Fruit fly (Drosophila melanogaster) whole organism, embryonic: Measurements from ENCODE around the gene CG10674.
A peak's percentile ranks its signal among the peaks of the same experiment; 100 is the strongest.

Experiments used
- CG10565 ChIP-seq: fragments of 200-800 bp; sonication (Bioruptor generic); optimal IDR thresholded peaks from 3 replicates; lab custom pipeline; 2016; ENCODE audit warnings: missing biosample characterization, mild to moderate bottlenecking, missing genetic modification characterization
- CG11398 ChIP-seq: fragments of 200-800 bp; sonication (Bioruptor generic); optimal IDR thresholded peaks from 2 replicates; lab custom pipeline; 2016; ENCODE audit warnings: missing biosample characterization, missing genetic modification characterization
- CG12236 ChIP-seq: fragments of 200-800 bp; sonication (Bioruptor generic); optimal IDR thresholded peaks from 2 replicates; lab custom pipeline; 2016; ENCODE audit warnings: missing biosample characterization, missing genetic modification characterization
- CG12659 ChIP-seq: fragments of 200-800 bp; sonication (Bioruptor generic); optimal IDR thresholded peaks from 3 replicates; lab custom pipeline; 2017; ENCODE audit warnings: mild to moderate bottlenecking, missing biosample characterization, missing genetic modification reagents, missing genetic modification characterization
- CG12769 ChIP-seq: fragments of 200-800 bp; sonication (Bioruptor generic); optimal IDR thresholded peaks from 2 replicates; lab custom pipeline; 2019; ENCODE audit warnings: missing biosample characterization, mild to moderate bottlenecking, missing genetic modification characterization, moderate library complexity
- CG14710 ChIP-seq: fragments of 200-800 bp; sonication (Bioruptor generic); optimal IDR thresholded peaks from 3 replicates; lab custom pipeline; 2019; ENCODE audit warnings: missing biosample characterization, mild to moderate bottlenecking, missing genetic modification characterization, moderate library complexity
- CG15601 ChIP-seq: fragments of 200-800 bp; sonication (Bioruptor generic); optimal IDR thresholded peaks from 3 replicates; lab custom pipeline; 2019; ENCODE audit warnings: missing biosample characterization, mild to moderate bottlenecking, missing genetic modification characterization, moderate library complexity
- CG17186 ChIP-seq: fragments of 200-800 bp; sonication (Bioruptor generic); optimal IDR thresholded peaks from 3 replicates; lab custom pipeline; 2017; ENCODE audit warnings: missing biosample characterization, missing genetic modification reagents, missing genetic modification characterization
- CG17802 ChIP-seq: fragments of 200-800 bp; sonication (Bioruptor generic); optimal IDR thresholded peaks from 2 replicates; lab custom pipeline; 2018; ENCODE audit warnings: missing biosample characterization, mild to moderate bottlenecking, missing genetic modification characterization, moderate library complexity
- CG30431 ChIP-seq: fragments of 200-800 bp; sonication (Bioruptor generic); optimal IDR thresholded peaks from 2 replicates; lab custom pipeline; 2017; ENCODE audit warnings: missing biosample characterization, missing genetic modification characterization
- CG3995 ChIP-seq: fragments of 200-800 bp; sonication (Bioruptor generic); optimal IDR thresholded peaks from 3 replicates; lab custom pipeline; 2016; ENCODE audit warnings: missing biosample characterization, missing genetic modification characterization
- CG4617 ChIP-seq: fragments of 200-800 bp; sonication (Bioruptor generic); optimal IDR thresholded peaks from 3 replicates; lab custom pipeline; 2016; ENCODE audit warnings: missing biosample characterization, missing genetic modification characterization, borderline replicate concordance
- CG6791 ChIP-seq: fragments of 200-800 bp; sonication (Bioruptor generic); IDR thresholded peaks from 3 replicates; pipeline ENCODE4 v1.3.6; 2022; ENCODE audit warnings: missing biosample characterization, missing genetic modification characterization; ENCODE audit not compliant: partially characterized antibody
- CG6854 ChIP-seq: fragments of 200-800 bp; sonication (Bioruptor generic); optimal IDR thresholded peaks from 3 replicates; lab custom pipeline; 2017; ENCODE audit warnings: missing biosample characterization, mild to moderate bottlenecking, missing genetic modification characterization
- CG7372 ChIP-seq: fragments of 200-800 bp; sonication (Bioruptor generic); IDR thresholded peaks from 2 replicates; pipeline ENCODE4 v1.3.6; 2022; ENCODE audit warnings: missing biosample characterization, missing genetic modification characterization
- CTCF ChIP-seq: fragments of 200-800 bp; sonication (Bioruptor generic); optimal IDR thresholded peaks from 2 replicates; lab custom pipeline; 2017; ENCODE audit warnings: missing biosample characterization, mild to moderate bottlenecking, missing genetic modification characterization, moderate library complexity
- Camta ChIP-seq: fragments of 200-800 bp; sonication (Bioruptor generic); optimal IDR thresholded peaks from 2 replicates; lab custom pipeline; 2016; ENCODE audit warnings: missing biosample characterization, missing genetic modification characterization
- Chrac-16 ChIP-seq: fragments of 200-800 bp; sonication (Bioruptor generic); optimal IDR thresholded peaks from 3 replicates; lab custom pipeline; 2016; ENCODE audit warnings: missing biosample characterization, missing genetic modification characterization
- Dbx ChIP-seq: fragments of 200-800 bp; sonication (Bioruptor generic); IDR thresholded peaks from 3 replicates; pipeline ENCODE4 v1.3.6; 2022; ENCODE audit warnings: missing biosample characterization, missing genetic modification characterization
- Fer1 ChIP-seq: fragments of 200-800 bp; sonication (Bioruptor generic); optimal IDR thresholded peaks from 2 replicates; lab custom pipeline; 2017; ENCODE audit warnings: missing biosample characterization, mild to moderate bottlenecking, missing genetic modification characterization
- HLH3B ChIP-seq: fragments of 200-800 bp; sonication (Bioruptor generic); IDR thresholded peaks from 2 replicates; pipeline ENCODE4 v1.3.6; 2022; ENCODE audit warnings: missing biosample characterization, missing genetic modification characterization
- Hsf ChIP-seq: fragments of 200-800 bp; sonication (Bioruptor generic); optimal IDR thresholded peaks from 3 replicates; lab custom pipeline; 2016; ENCODE audit warnings: missing biosample characterization, missing genetic modification characterization
- Neu2 ChIP-seq: fragments of 200-800 bp; sonication (Bioruptor generic); optimal IDR thresholded peaks from 3 replicates; lab custom pipeline; 2016; ENCODE audit warnings: missing biosample characterization, missing genetic modification characterization, borderline replicate concordance
- Nf-YA ChIP-seq: fragments of 200-800 bp; sonication (Bioruptor generic); IDR thresholded peaks from 2 replicates; pipeline ENCODE4 v1.3.6; 2022; ENCODE audit warnings: missing biosample characterization, missing genetic modification characterization
- Poxn ChIP-seq: fragments of 200-800 bp; sonication (Bioruptor generic); IDR thresholded peaks from 2 replicates; pipeline ENCODE4 v1.3.6; 2022; ENCODE audit warnings: missing biosample characterization, missing genetic modification characterization
- Ptx1 ChIP-seq: fragments of 200-800 bp; sonication (Bioruptor generic); IDR thresholded peaks from 2 replicates; pipeline ENCODE4 v1.3.6; 2022; ENCODE audit warnings: missing biosample characterization, missing genetic modification characterization
- Sry-δ ChIP-seq: fragments of 200-800 bp; sonication (Bioruptor generic); optimal IDR thresholded peaks from 2 replicates; lab custom pipeline; 2016; ENCODE audit warnings: missing biosample characterization, missing genetic modification characterization
- Usf ChIP-seq: fragments of 200-800 bp; sonication (Bioruptor generic); optimal IDR thresholded peaks from 2 replicates; lab custom pipeline; 2017; ENCODE audit warnings: missing genotype, missing biosample characterization, missing genetic modification characterization
- abd-A ChIP-seq: fragments of 200-800 bp; sonication (Bioruptor generic); optimal IDR thresholded peaks from 3 replicates; lab custom pipeline; 2019; ENCODE audit warnings: missing biosample characterization, mild to moderate bottlenecking, missing genetic modification characterization, moderate library complexity
- ac ChIP-seq: fragments of 200-800 bp; sonication (Bioruptor generic); optimal IDR thresholded peaks from 3 replicates; lab custom pipeline; 2017; ENCODE audit warnings: missing biosample characterization, mild to moderate bottlenecking, missing genetic modification characterization
- ash1 ChIP-seq: fragments of 200-800 bp; sonication (Bioruptor generic); optimal IDR thresholded peaks from 2 replicates; lab custom pipeline; 2018; ENCODE audit warnings: missing biosample characterization, mild to moderate bottlenecking, missing genetic modification characterization
- btn ChIP-seq: fragments of 200-800 bp; sonication (Bioruptor generic); optimal IDR thresholded peaks from 2 replicates; lab custom pipeline; 2016; ENCODE audit warnings: missing biosample characterization, missing genetic modification characterization
- da ChIP-seq: fragments of 200-800 bp; sonication (Bioruptor generic); optimal IDR thresholded peaks from 2 replicates; lab custom pipeline; 2016; ENCODE audit warnings: missing biosample characterization, missing genetic modification characterization
- danr ChIP-seq: fragments of 200-800 bp; sonication (Bioruptor generic); IDR thresholded peaks from 2 replicates; pipeline ENCODE4 v1.3.6; 2022; ENCODE audit warnings: missing biosample characterization, missing genetic modification characterization
- fu2 ChIP-seq: fragments of 200-800 bp; sonication (Bioruptor generic); optimal IDR thresholded peaks from 2 replicates; lab custom pipeline; 2016; ENCODE audit warnings: missing biosample characterization, missing genetic modification characterization
- gfzf ChIP-seq: fragments of 200-800 bp; sonication (Bioruptor generic); optimal IDR thresholded peaks from 2 replicates; lab custom pipeline; 2016; ENCODE audit warnings: missing biosample characterization, mild to moderate bottlenecking, missing genetic modification characterization, moderate library complexity
- insv ChIP-seq, 2 experiments: fragments of 200-800 bp; sonication (Bioruptor generic); optimal IDR thresholded peaks; 3 replicates each; lab custom pipeline; 2016 to 2018; ENCODE audit warnings: missing biosample characterization in 2 of 2, missing genetic modification characterization in 2 of 2
- kah ChIP-seq: fragments of 200-800 bp; sonication (Bioruptor generic); optimal IDR thresholded peaks from 2 replicates; lab custom pipeline; 2018; ENCODE audit warnings: missing biosample characterization, mild to moderate bottlenecking, missing genetic modification characterization
- knrl ChIP-seq: fragments of 200-800 bp; sonication (Bioruptor generic); IDR thresholded peaks from 3 replicates; pipeline ENCODE4 v1.3.6; 2022; ENCODE audit warnings: missing biosample characterization, missing genetic modification characterization; ENCODE audit not compliant: partially characterized antibody
- luna ChIP-seq: fragments of 200-800 bp; sonication (Bioruptor generic); optimal IDR thresholded peaks from 2 replicates; lab custom pipeline; 2016; ENCODE audit warnings: missing biosample characterization, missing genetic modification characterization
- nmo ChIP-seq: fragments of 200-800 bp; sonication (Bioruptor generic); optimal IDR thresholded peaks from 2 replicates; lab custom pipeline; 2018; ENCODE audit warnings: missing biosample characterization, mild to moderate bottlenecking, missing genetic modification characterization, moderate library complexity
- pho ChIP-seq: fragments of 200-800 bp; sonication (Bioruptor generic); optimal IDR thresholded peaks from 2 replicates; lab custom pipeline; 2016; ENCODE audit warnings: missing biosample characterization, missing genetic modification characterization
- psq ChIP-seq: fragments of 200-800 bp; sonication (Bioruptor generic); optimal IDR thresholded peaks from 2 replicates; lab custom pipeline; 2017; ENCODE audit warnings: missing biosample characterization, missing genetic modification characterization
- pum ChIP-seq: fragments of 200-800 bp; sonication (Bioruptor generic); optimal IDR thresholded peaks from 2 replicates; lab custom pipeline; 2016; ENCODE audit warnings: missing biosample characterization, missing genetic modification characterization
- ranshi ChIP-seq: fragments of 200-800 bp; sonication (Bioruptor generic); IDR thresholded peaks from 2 replicates; pipeline ENCODE4 v1.3.6; 2022; ENCODE audit warnings: missing biosample characterization, missing genetic modification characterization
- sens ChIP-seq: fragments of 200-800 bp; sonication (Bioruptor generic); peaks from one replicate; lab custom pipeline; 2016; ENCODE audit warnings: missing biosample characterization, missing genetic modification characterization
- slou ChIP-seq: fragments of 200-800 bp; sonication (Bioruptor generic); optimal IDR thresholded peaks from 3 replicates; lab custom pipeline; 2016; ENCODE audit warnings: missing biosample characterization, missing genetic modification characterization
- so ChIP-seq: fragments of 200-800 bp; sonication (Bioruptor generic); IDR thresholded peaks from 3 replicates; pipeline ENCODE4 v1.3.6; 2022; ENCODE audit warnings: missing biosample characterization, missing genetic modification characterization
- tap ChIP-seq: fragments of 200-800 bp; optimal IDR thresholded peaks from 3 replicates; lab custom pipeline; 2019; ENCODE audit warnings: missing biosample characterization, mild to moderate bottlenecking, missing genetic modification characterization, moderate library complexity
- tgo ChIP-seq: fragments of 200-800 bp; sonication (Bioruptor generic); IDR thresholded peaks from 3 replicates; pipeline ENCODE4 v1.3.6; 2022; ENCODE audit warnings: missing biosample characterization, missing genetic modification characterization
- trh ChIP-seq: fragments of 200-800 bp; sonication (Bioruptor generic); optimal IDR thresholded peaks from 2 replicates; lab custom pipeline; 2016; ENCODE audit warnings: missing biosample characterization, missing genetic modification characterization

The CG10674 gene

DNA sequence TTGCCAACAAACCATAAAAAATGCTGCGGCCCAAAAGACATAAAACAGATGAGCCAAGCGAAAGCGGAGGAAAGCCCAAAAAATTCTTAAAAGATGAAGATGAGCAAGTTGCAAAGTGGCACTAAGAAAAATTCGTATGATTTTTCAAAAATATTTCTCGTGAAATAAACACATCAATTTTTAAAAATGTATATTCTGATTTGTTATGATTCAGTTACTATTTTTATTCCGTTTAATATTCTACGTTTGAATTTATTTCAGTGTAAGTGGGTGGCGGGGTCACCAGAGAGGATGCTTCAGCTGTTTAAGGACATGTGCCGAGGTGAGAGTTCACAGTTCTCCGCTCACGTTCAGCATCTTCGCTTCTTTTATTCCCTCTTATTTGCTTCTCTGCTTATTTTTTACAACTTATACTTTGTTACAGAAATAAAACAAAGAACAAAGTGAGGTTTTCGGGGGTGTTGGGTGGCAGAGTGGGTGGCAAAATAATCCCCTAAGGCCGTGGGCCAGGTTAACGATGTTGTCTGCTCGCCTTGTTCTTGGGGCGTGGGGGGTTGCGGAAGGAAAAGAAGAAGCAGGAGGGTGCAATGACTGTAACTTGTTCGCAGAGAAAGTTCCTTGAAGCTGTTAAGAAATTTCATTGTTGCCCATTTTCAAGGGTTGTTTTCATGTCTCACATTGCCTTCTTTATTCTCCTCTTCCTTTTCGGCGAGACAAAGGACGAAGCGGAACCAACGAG is 46.3 kb upstream of the CG10674 start (continued):
- TF ChIP-seq ash1 (GFP tag; lab: Kevin White, UChicago) (no peak), CG11398 (GFP tag; lab: Kevin White, UChicago) (no peak), Usf (GFP tag; lab: Kevin White, UChicago) (no peak), ac (no peak), CG30431 (no peak), CG6854 (GFP tag; lab: Kevin White, UChicago) (peak; percentile 14), CG3995 (GFP tag; lab: Kevin White, UChicago) (no peak), pho (GFP tag; lab: Kevin White, UChicago) (no peak), CG17802 (tag; lab: Kevin White, UChicago) (no peak), CG17186 (no peak), Nf-YA (0 out of 2 replicates have a peak, but pooled peaks have one; percentile 31), insv (GFP tag; optimal IDR thresholded peaks at IDR 0.05; lab: Kevin White, UChicago) (no peak), Fer1 (GFP tag; lab: Kevin White, UChicago) (peak; percentile 78), sens (GFP tag; lab: Kevin White, UChicago) (peak; percentile 85), CG12769 (peak; percentile 50), so (peak; percentile 41; the same call in 1 of the 3 replicates), Poxn (GFP tag; lab: Robert Waterston, UW) (no peak), Dbx (peak; percentile 56; the same call in 1 of the 3 replicates), CG4617 (no peak), danr (GFP tag; lab: Robert Waterston, UW) (no peak), nmo (GFP tag; lab: Kevin White, UChicago) (peak; percentile 39), pum (no peak), Ptx1 (peak; percentile 53; the same call in 1 of the 2 replicates), CG15601 (tag; lab: Kevin White, UChicago) (peak; percentile 0), knrl (GFP tag; lab: Robert Waterston, UW) (no peak), luna (no peak), ranshi (GFP tag; lab: Robert Waterston, UW) (no peak), kah (GFP tag; lab: Kevin White, UChicago) (no peak), Sry-δ (peak; percentile 6), tap (tag; lab: Kevin White, UChicago) (peak; percentile 21), trh (GFP tag; lab: Kevin White, UChicago) (no peak), CG10565 (GFP tag; lab: Kevin White, UChicago) (no peak), Neu2 (GFP tag; lab: Kevin White, UChicago) (no peak), btn (GFP tag; lab: Kevin White, UChicago) (no peak), CG6791 (GFP tag; lab: Robert Waterston, UW) (no peak), gfzf (GFP tag; lab: Kevin White, UChicago) (no peak), CG7372 (GFP tag; lab: Robert Waterston, UW) (no peak), psq (GFP tag; lab: Kevin White, UChicago) (no peak), fu2 (peak; percentile 21), abd-A (tag; lab: Kevin White, UChicago) (peak; percentile 77), da (GFP tag; lab: Kevin White, UChicago) (no peak), CG14710 (tag; lab: Kevin White, UChicago) (no peak), CTCF (GFP tag; lab: Kevin White, UChicago) (no peak), CG12659 (peak; percentile 51), slou (GFP tag; lab: Kevin White, UChicago) (peak; percentile 20), Hsf (GFP tag; lab: Kevin White, UChicago) (no peak), CG12236 (GFP tag; lab: Kevin White, UChicago) (no peak), Camta (peak; percentile 10), Chrac-16 (no peak), HLH3B (GFP tag; lab: Robert Waterston, UW) (0 out of 2 replicates have a peak, but pooled peaks have one; percentile 15), tgo (GFP tag; lab: Robert Waterston, UW) (no peak)
